Worm (Caenorhabditis elegans): ENCODE results near the gene lgc-15.

- TF ChIP-seq dao-5 (tag; optimal IDR thresholded peaks at IDR 0.05) (no peak), him-1 (tag; optimal IDR thresholded peaks at IDR 0.05) (no peak), W03F9.2 (tag; optimal IDR thresholded peaks at IDR 0.05) (no peak)
Measured at ce11 chrX:12095200-12095599, 18.9 kb upstream of the lgc-15 start.
